Worm (Caenorhabditis elegans) whole organism, early embryonic: ENCODE data around the gene pcyt-2.2.

Source experiments
- B0310.2 ChIP-seq: sonication (generic microtip); optimal IDR thresholded peaks from 2 replicates; lab custom pipeline; 2016; ENCODE audit warnings: mild to moderate bottlenecking, missing genetic modification characterization, missing compliant biosample characterization
- F13C5.2 ChIP-seq: sonication (generic microtip); optimal IDR thresholded peaks from 2 replicates; lab custom pipeline; 2017; ENCODE audit warnings: mild to moderate bottlenecking, missing genetic modification characterization, inconsistent platforms, missing compliant biosample characterization
- aly-1 ChIP-seq: sonication (generic microtip); optimal IDR thresholded peaks from 2 replicates; lab custom pipeline; 2016; ENCODE audit warnings: missing genetic modification characterization, missing compliant biosample characterization
- ama-1 ChIP-seq: fragments of 150-350 bp; optimal IDR thresholded peaks from 2 replicates; lab custom pipeline; 2014
- ceh-13 ChIP-seq: fragments of 200-800 bp; sonication (Bioruptor generic); optimal IDR thresholded peaks from 2 replicates; lab custom pipeline; 2018; ENCODE audit warnings: mild to moderate bottlenecking, missing genetic modification characterization, missing compliant biosample characterization
- ceh-36 ChIP-seq: sonication (generic microtip); optimal IDR thresholded peaks from 2 replicates; lab custom pipeline; 2016; ENCODE audit warnings: missing genetic modification characterization, inconsistent platforms, missing compliant biosample characterization
- ets-7 ChIP-seq: sonication (generic microtip); optimal IDR thresholded peaks from 2 replicates; lab custom pipeline; 2016; ENCODE audit warnings: missing genotype, missing genetic modification characterization, missing compliant biosample characterization
- flt-1 ChIP-seq: fragments of 200-800 bp; sonication (Bioruptor generic); IDR thresholded peaks from 2 replicates; pipeline ENCODE4 v1.3.6; 2022; ENCODE audit warnings: missing genetic modification characterization, missing compliant biosample characterization
- hmbx-1 ChIP-seq: sonication (generic microtip); optimal IDR thresholded peaks from 2 replicates; lab custom pipeline; 2016; ENCODE audit warnings: mild to moderate bottlenecking, missing genetic modification characterization, missing compliant biosample characterization
- hmg-4 ChIP-seq: fragments of 200-800 bp; sonication (Bioruptor generic); optimal IDR thresholded peaks from 2 replicates; lab custom pipeline; 2018; ENCODE audit warnings: mild to moderate bottlenecking, missing genetic modification characterization, missing compliant biosample characterization
- hnd-1 ChIP-seq: sonication (generic microtip); optimal IDR thresholded peaks from 2 replicates; lab custom pipeline; 2016; ENCODE audit warnings: missing genetic modification characterization, missing compliant biosample characterization
- pes-1 ChIP-seq: fragments of 200-800 bp; sonication (Bioruptor generic); IDR thresholded peaks from 2 replicates; pipeline ENCODE4 v1.3.6; 2022; ENCODE audit warnings: missing genetic modification reagents, missing genetic modification characterization, missing compliant biosample characterization
- scrt-1 ChIP-seq: fragments of 200-800 bp; sonication (Bioruptor generic); IDR thresholded peaks from 2 replicates; pipeline ENCODE4 v1.3.6; 2022; ENCODE audit warnings: missing genetic modification characterization, missing compliant biosample characterization
- sea-1 ChIP-seq: fragments of 200-800 bp; sonication (Bioruptor generic); conservative IDR thresholded peaks from 2 replicates; pipeline ENCODE4 v1.3.6; 2022; ENCODE audit warnings: missing genetic modification characterization, missing compliant biosample characterization
- tbx-11 ChIP-seq: fragments of 200-800 bp; sonication (Bioruptor generic); IDR thresholded peaks from 2 replicates; pipeline ENCODE4 v1.3.6; 2022; ENCODE audit warnings: missing genetic modification characterization, missing compliant biosample characterization
- tbx-37 ChIP-seq: fragments of 200-800 bp; sonication (Bioruptor generic); conservative IDR thresholded peaks from 2 replicates; pipeline ENCODE4 v1.3.6; 2022; ENCODE audit warnings: missing genetic modification reagents, missing genetic modification characterization, missing compliant biosample characterization
- tra-4 ChIP-seq: sonication (generic microtip); optimal IDR thresholded peaks from 2 replicates; lab custom pipeline; 2017; ENCODE audit warnings: missing genetic modification characterization, missing compliant biosample characterization

The pcyt-2.2 gene

DNA sequence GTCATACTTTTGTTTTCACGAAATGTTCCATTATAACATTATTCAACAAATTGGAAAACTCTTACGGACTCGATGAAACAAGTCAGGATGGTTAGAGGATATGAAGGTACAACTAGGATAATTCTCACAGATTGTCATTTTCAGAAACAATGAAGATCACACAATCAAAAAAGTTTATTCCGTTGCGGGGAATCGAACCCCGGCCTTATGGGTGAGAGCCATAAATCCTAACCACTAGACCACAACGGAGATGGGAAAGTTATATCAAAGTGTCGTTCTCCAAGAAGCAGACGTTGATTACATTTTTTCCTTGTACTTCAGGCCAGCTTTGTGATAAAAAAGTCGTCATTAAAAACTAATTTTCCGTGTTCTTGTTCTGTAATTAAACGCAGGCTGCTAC is 14.0 kb downstream of the pcyt-2.2 start:
- TF ChIP-seq ceh-13 (GFP tag; lab: Kevin White, UChicago) (no peak), hmbx-1 (no peak), aly-1 (tag; lab: Kevin White, UChicago) (no peak), scrt-1 (GFP tag; lab: Robert Waterston, UW) (no peak), F13C5.2 (no peak), ets-7 (tag; lab: Kevin White, UChicago) (no peak), hmg-4 (GFP tag; lab: Kevin White, UChicago) (no peak), tbx-11 (GFP tag; lab: Robert Waterston, UW) (no peak), pes-1 (GFP tag; lab: Robert Waterston, UW) (no peak), sea-1 (no peak), ama-1 (lab: Kevin White, UChicago) (no peak)

DNA sequence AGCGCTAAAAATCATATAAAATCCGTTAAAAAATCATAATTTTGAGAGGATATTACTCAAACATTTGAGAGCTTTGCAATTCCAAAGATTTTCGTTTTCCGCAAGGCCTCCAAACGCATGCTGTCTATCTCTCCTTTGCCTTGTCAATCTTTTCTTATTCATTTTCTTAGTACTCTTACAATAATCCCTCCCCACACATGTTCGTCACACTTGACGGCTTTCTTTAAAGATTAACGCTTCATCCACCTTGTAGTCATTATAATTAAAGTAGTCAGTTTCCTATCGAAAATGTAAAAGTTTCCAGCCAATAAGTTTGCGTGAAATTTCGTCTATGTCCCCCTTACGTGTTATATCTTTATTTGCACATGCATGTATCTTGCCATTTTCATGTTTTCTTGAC is 16.1 kb downstream of the pcyt-2.2 start:
- no peak for TF ChIP-seq ceh-36 (tag; lab: Kevin White, UChicago)
- TF ChIP-seq sea-1 = no peak
- no peak for TF ChIP-seq pes-1 (GFP tag; lab: Robert Waterston, UW)

DNA sequence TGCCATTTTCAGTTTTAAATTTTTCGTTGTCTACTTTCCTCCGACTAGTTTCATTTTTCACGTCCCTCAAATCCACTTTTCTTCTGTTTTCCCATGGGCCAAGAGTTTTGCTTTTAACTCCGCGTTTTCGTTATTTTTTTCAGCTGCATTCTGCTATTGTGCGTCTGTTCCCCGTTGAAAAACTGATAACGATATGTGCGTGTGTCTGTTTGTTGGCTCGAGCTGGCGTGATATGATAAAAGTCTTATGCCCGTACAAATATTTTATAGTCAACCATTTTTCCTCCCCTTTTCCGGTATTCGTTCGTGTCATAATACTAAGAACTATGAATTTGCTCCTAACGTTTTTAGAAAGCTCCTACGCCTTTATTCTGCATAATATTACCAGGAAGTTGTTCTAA is 17.7 kb downstream of the pcyt-2.2 start:
- TF ChIP-seq tbx-11 (GFP tag; lab: Robert Waterston, UW) (no peak), hmg-4 (GFP tag; lab: Kevin White, UChicago) (no peak), hmbx-1 (no peak), F13C5.2 (no peak), B0310.2 (tag; lab: Kevin White, UChicago) (no peak), tra-4 (tag; lab: Kevin White, UChicago) (no peak)

DNA sequence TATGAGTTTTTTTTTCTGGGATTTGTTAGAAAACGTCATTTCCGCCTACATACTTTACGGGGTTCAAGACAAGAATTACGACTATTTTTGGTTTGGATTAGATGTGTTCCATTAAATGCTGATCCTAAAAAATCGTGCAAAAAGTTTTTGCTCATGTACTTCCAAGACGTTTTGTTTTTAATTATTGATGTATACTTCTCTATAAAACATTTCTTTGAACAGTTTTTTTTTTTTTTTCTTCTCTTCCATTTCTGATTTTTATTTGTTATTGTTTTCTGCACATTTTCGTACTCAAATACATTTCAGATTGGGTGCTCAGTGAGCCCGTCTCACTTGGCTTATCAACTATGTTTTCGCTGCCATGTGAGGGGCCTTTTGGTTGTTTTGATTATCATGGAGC is 18.9 kb downstream of the pcyt-2.2 start, which contains the start of gene C39D10.11:
C39D10.11 (plus strand) TSS at position 301 of the 400 bp plus-strand sequence.
- TF ChIP-seq F13C5.2 = no peak
- TF ChIP-seq aly-1 (tag; lab: Kevin White, UChicago) = no peak
- TF ChIP-seq tbx-37 (GFP tag; lab: Robert Waterston, UW) = no peak
- TF ChIP-seq tbx-11 (GFP tag; lab: Robert Waterston, UW) = no peak
- TF ChIP-seq ama-1 (lab: Kevin White, UChicago) = no peak

DNA sequence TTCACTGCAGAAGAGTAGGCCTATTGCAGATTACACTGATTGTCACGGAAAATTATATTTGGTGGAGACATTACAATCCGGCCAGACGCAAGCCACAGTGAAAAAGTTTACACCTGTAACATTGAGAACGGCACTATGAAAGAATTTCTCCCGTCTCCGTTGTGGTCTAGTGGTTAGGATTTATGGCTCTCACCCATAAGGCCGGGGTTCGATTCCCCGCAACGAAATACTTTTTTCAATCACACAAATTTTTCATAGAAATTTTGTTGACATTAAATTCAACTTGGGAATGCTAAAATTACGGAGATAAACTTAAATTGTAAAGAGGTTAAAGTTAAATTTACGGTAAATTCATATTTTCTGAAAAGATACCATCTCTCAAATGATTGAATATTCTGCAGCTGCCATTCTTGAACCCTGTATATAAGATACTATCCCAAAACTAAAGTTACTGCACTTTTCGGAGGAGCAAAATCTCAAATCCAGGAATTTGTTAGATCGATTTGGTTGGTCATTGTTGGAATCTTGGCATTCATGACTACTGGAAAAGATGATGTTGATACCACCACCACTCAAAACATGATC is 22.4 kb downstream of the pcyt-2.2 start, which contains the start of gene C39D10.1:
C39D10.1 (plus strand) TSS at position 535 of the 585 bp plus-strand sequence.
- TF ChIP-seq tbx-11 (GFP tag; lab: Robert Waterston, UW) = no peak
- no peak for TF ChIP-seq aly-1 (tag; lab: Kevin White, UChicago)
- TF ChIP-seq scrt-1 (GFP tag; lab: Robert Waterston, UW) = no peak
- TF ChIP-seq hmg-4 (GFP tag; lab: Kevin White, UChicago) = no peak

DNA sequence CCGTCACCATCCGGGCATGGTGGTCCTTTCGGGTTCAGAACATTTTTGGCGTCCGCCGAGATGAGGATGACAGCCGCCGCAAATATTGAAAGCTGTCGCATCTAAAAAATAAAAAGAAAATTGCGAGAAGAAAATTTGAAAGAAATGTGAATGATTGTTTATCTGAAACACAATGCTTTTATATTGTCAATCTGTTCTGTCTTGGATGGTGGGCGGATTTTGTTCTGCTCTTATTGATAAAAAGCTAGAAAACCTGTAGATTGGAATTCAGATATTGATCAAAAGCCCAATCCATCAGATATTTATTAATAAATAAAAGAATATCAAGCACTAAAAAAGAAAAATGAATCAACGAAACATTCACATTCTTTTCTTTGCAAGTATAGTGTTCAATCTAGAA is 29.7 kb downstream of the pcyt-2.2 start, which contains the start of gene C39D10.7:
C39D10.7 (minus strand) TSS at position 101 of the 400 bp plus-strand sequence.
- TF ChIP-seq hnd-1 (tag; lab: Kevin White, UChicago) (no peak), ets-7 (tag; lab: Kevin White, UChicago) (no peak), sea-1 (no peak), hmg-4 (GFP tag; lab: Kevin White, UChicago) (no peak), pes-1 (GFP tag; lab: Robert Waterston, UW) (no peak), ceh-13 (GFP tag; lab: Kevin White, UChicago) (no peak), aly-1 (tag; lab: Kevin White, UChicago) (no peak), ceh-36 (tag; lab: Kevin White, UChicago) (no peak), ama-1 (lab: Kevin White, UChicago) (no peak), scrt-1 (GFP tag; lab: Robert Waterston, UW) (no peak), F13C5.2 (no peak)

DNA sequence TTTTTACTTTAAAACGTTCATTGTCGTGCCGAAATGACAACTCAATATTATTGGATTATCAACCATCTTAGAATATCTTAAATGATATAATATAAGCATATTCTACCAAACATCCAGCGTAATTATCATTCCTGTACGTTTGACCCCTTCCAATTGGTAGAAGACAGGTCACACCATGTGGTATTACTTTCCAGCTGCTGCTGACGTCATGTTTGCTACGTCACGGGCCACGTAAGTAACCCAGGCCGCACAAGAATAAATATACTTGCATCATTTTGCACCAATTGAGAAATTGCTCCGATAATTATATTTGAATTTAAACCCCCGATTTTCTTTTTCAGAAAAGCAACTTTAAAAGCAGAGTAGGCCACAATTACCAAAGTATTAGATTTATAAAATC is 31.5 kb downstream of the pcyt-2.2 start:
- TF ChIP-seq ama-1 (lab: Kevin White, UChicago) (no peak), hmg-4 (GFP tag; lab: Kevin White, UChicago) (no peak), tbx-11 (GFP tag; lab: Robert Waterston, UW) (no peak), tra-4 (tag; lab: Kevin White, UChicago) (no peak), hmbx-1 (no peak), flt-1 (no peak), hnd-1 (tag; lab: Kevin White, UChicago) (no peak), F13C5.2 (no peak), sea-1 (no peak), B0310.2 (tag; lab: Kevin White, UChicago) (no peak), ets-7 (tag; lab: Kevin White, UChicago) (no peak), pes-1 (GFP tag; lab: Robert Waterston, UW) (no peak), aly-1 (tag; lab: Kevin White, UChicago) (no peak), ceh-36 (tag; lab: Kevin White, UChicago) (no peak)

DNA sequence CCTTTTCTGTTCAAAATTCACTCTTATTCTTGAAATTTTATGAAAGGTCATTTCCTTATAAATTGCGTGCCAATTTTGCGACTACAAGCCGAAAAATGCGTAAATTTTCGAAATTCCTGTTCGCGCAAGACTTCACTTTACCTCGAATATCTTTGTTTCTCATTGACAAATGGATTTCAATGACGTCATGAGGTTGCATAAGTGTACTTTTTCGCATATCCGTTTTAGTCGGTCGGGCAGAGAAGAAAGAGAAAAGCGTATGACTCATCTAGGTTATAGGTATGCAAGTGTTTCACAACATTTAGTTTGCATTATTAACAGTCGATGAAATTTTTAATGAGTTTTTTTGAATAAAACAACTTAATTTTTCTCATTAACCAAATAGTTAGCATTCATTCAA is 32.0 kb downstream of the pcyt-2.2 start:
- TF ChIP-seq tbx-11 (GFP tag; lab: Robert Waterston, UW) (no peak), tra-4 (tag; lab: Kevin White, UChicago) (no peak), ceh-36 (tag; lab: Kevin White, UChicago) (no peak), ceh-13 (GFP tag; lab: Kevin White, UChicago) (no peak), aly-1 (tag; lab: Kevin White, UChicago) (no peak), pes-1 (GFP tag; lab: Robert Waterston, UW) (no peak), hmg-4 (GFP tag; lab: Kevin White, UChicago) (no peak), B0310.2 (tag; lab: Kevin White, UChicago) (no peak), sea-1 (no peak), hmbx-1 (no peak), flt-1 (no peak), ama-1 (lab: Kevin White, UChicago) (no peak), ets-7 (tag; lab: Kevin White, UChicago) (no peak), hnd-1 (tag; lab: Kevin White, UChicago) (no peak), F13C5.2 (no peak), tbx-37 (GFP tag; lab: Robert Waterston, UW) (no peak), scrt-1 (GFP tag; lab: Robert Waterston, UW) (no peak)
